Fruit fly (Drosophila melanogaster): ENCODE data around the gene CG43618.
"Not testable (repeated sequence)": the region's sequence is repeated elsewhere in the genome, so short reads cannot be mapped to it uniquely, and the experiment has no call there.

CG43618 gene

dm6 chr3R:8048867-8049266, at the start of gene CG43618:
Gene CG43618, plus strand, starts transcription at chr3R:8049167.
- TF ChIP-seq bab1, CG1620, CG12768 (GFP tag; optimal IDR thresholded peaks at IDR 0.05): not testable (repeated sequence)

dm6 chr3R:7999530-8000116, 49.3 kb upstream of the CG43618 start, which contains the start of gene PIG-H:
Gene PIG-H, plus strand, starts transcription at chr3R:7999832.
- TF ChIP-seq kay (GFP tag; ENCODE audit: borderline replicate concordance) (peak; percentile 22), CG5204 (GFP tag; optimal IDR thresholded peaks at IDR 0.05) (peak; percentile 11), CG12768 (GFP tag; optimal IDR thresholded peaks at IDR 0.05) (peak; percentile 5), CG14711 (tag; optimal IDR thresholded peaks at IDR 0.05) (peak; percentile 23), toe (GFP tag; optimal IDR thresholded peaks at IDR 0.05) (peak; percentile 8), Clk (GFP tag; optimal IDR thresholded peaks at IDR 0.05) (no peak)

- peak; percentile 90 for TF ChIP-seq pad (GFP tag; optimal IDR thresholded peaks at IDR 0.05)
- peak; percentile 82 for TF ChIP-seq cic (GFP tag; optimal IDR thresholded peaks at IDR 0.05)
- TF ChIP-seq CG11617 (GFP tag; optimal IDR thresholded peaks at IDR 0.05): peak; percentile 94
- TF ChIP-seq CG14711 (tag; optimal IDR thresholded peaks at IDR 0.05): peak; percentile 90
- TF ChIP-seq Mnt (GFP tag; optimal IDR thresholded peaks at IDR 0.05): peak; percentile 88
- TF ChIP-seq bab1 (GFP tag; optimal IDR thresholded peaks at IDR 0.05): peak; percentile 90
- no peak for TF ChIP-seq cnc (optimal IDR thresholded peaks at IDR 0.05)
- TF ChIP-seq Clk (GFP tag; optimal IDR thresholded peaks at IDR 0.05): peak; percentile 80
- TF ChIP-seq Hr96 (GFP tag; optimal IDR thresholded peaks at IDR 0.05): no peak
- TF ChIP-seq CG7045 (GFP tag; optimal IDR thresholded peaks at IDR 0.05): peak; percentile 96
- TF ChIP-seq CG1620 (GFP tag; optimal IDR thresholded peaks at IDR 0.05): peak; percentile 93
- peak; percentile 93 for TF ChIP-seq ovo (GFP tag; optimal IDR thresholded peaks at IDR 0.05)
- TF ChIP-seq tj (GFP tag; optimal IDR thresholded peaks at IDR 0.05): peak; percentile 74
- TF ChIP-seq CG12768 (GFP tag; optimal IDR thresholded peaks at IDR 0.05): peak; percentile 98
- peak; percentile 97 for TF ChIP-seq Crg-1 (GFP tag; optimal IDR thresholded peaks at IDR 0.05)
- peak; percentile 92 for TF ChIP-seq CG5204 (GFP tag; optimal IDR thresholded peaks at IDR 0.05)
- TF ChIP-seq kay (GFP tag; ENCODE audit: borderline replicate concordance): peak; percentile 91
- peak; percentile 97 for TF ChIP-seq CG7101 (tag; optimal IDR thresholded peaks at IDR 0.05)
- peak; percentile 88 for TF ChIP-seq toe (GFP tag; optimal IDR thresholded peaks at IDR 0.05)
- TF ChIP-seq CG33017 (tag; optimal IDR thresholded peaks at IDR 0.05): peak; percentile 95
Observed at dm6 chr3R:8001074-8001669, 47.8 kb upstream of the CG43618 start, which contains the start of the genes Kmn2 and CG2698. Gene Kmn2, minus strand, starts transcription at chr3R:8001309. Gene CG2698, plus strand, starts transcription at chr3R:8001562.

- no peak for TF ChIP-seq cnc (optimal IDR thresholded peaks at IDR 0.05)
- no peak for TF ChIP-seq CG1620 (GFP tag; optimal IDR thresholded peaks at IDR 0.05)
- TF ChIP-seq tj (GFP tag; optimal IDR thresholded peaks at IDR 0.05): peak; percentile 64
- TF ChIP-seq CG11617 (GFP tag; optimal IDR thresholded peaks at IDR 0.05): no peak
- TF ChIP-seq Crg-1 (GFP tag; optimal IDR thresholded peaks at IDR 0.05): no peak
- TF ChIP-seq Hr96 (GFP tag; optimal IDR thresholded peaks at IDR 0.05): no peak
- no peak for TF ChIP-seq toe (GFP tag; optimal IDR thresholded peaks at IDR 0.05)
- TF ChIP-seq kay (GFP tag; ENCODE audit: borderline replicate concordance): no peak
- TF ChIP-seq pad (GFP tag; optimal IDR thresholded peaks at IDR 0.05): no peak
- no peak for TF ChIP-seq Clk (GFP tag; optimal IDR thresholded peaks at IDR 0.05)
- TF ChIP-seq CG7101 (tag; optimal IDR thresholded peaks at IDR 0.05): no peak
- TF ChIP-seq Mnt (GFP tag; optimal IDR thresholded peaks at IDR 0.05): no peak
- no peak for TF ChIP-seq CG14711 (tag; optimal IDR thresholded peaks at IDR 0.05)
- no peak for TF ChIP-seq cic (GFP tag; optimal IDR thresholded peaks at IDR 0.05)
- peak; percentile 17 for TF ChIP-seq CG12768 (GFP tag; optimal IDR thresholded peaks at IDR 0.05)
- TF ChIP-seq ovo (GFP tag; optimal IDR thresholded peaks at IDR 0.05): no peak
- TF ChIP-seq CG33017 (tag; optimal IDR thresholded peaks at IDR 0.05): peak; percentile 18
- no peak for TF ChIP-seq CG5204 (GFP tag; optimal IDR thresholded peaks at IDR 0.05)
- peak; percentile 13 for TF ChIP-seq bab1 (GFP tag; optimal IDR thresholded peaks at IDR 0.05)
- no peak for TF ChIP-seq CG7045 (GFP tag; optimal IDR thresholded peaks at IDR 0.05)
Observed at dm6 chr3R:8007595-8008255, 41.2 kb upstream of the CG43618 start, which contains the start of gene CG2767. Gene CG2767, minus strand, starts transcription at chr3R:8008110.

- TF ChIP-seq CG7101 (tag; optimal IDR thresholded peaks at IDR 0.05) (no peak), Clk (GFP tag; optimal IDR thresholded peaks at IDR 0.05) (no peak), CG14711 (tag; optimal IDR thresholded peaks at IDR 0.05) (peak; percentile 67), bab1 (GFP tag; optimal IDR thresholded peaks at IDR 0.05) (peak; percentile 45), CG11617 (GFP tag; optimal IDR thresholded peaks at IDR 0.05) (no peak), CG5204 (GFP tag; optimal IDR thresholded peaks at IDR 0.05) (no peak), Hr96 (GFP tag; optimal IDR thresholded peaks at IDR 0.05) (no peak)
Observed at dm6 chr3R:8009080-8009620, 39.8 kb upstream of the CG43618 start, which contains the start of the genes CG11052 and CG3223. Gene CG11052, minus strand, starts transcription at chr3R:8009297. Gene CG3223, plus strand, starts transcription at chr3R:8009400.
